Fruit fly (Drosophila melanogaster) whole organism, embryonic: ENCODE data around the gene CG43707.
A peak's percentile ranks its signal among the peaks of the same experiment; 100 is the strongest.

Experiments used
- Ada2b ChIP-seq: fragments of 200-800 bp; sonication (Bioruptor generic); IDR thresholded peaks from 2 replicates; pipeline ENCODE4 v1.3.6; 2022; ENCODE audit warnings: missing biosample characterization, missing genetic modification characterization
- B-H2 ChIP-seq: fragments of 200-800 bp; sonication (Bioruptor generic); optimal IDR thresholded peaks from 2 replicates; lab custom pipeline; 2018; ENCODE audit warnings: missing biosample characterization, mild to moderate bottlenecking, missing genetic modification characterization
- Bgb ChIP-seq: fragments of 200-800 bp; sonication (Bioruptor generic); IDR thresholded peaks from 2 replicates; pipeline ENCODE4 v1.3.6; 2022; ENCODE audit warnings: missing biosample characterization, missing genetic modification characterization; ENCODE audit not compliant: partially characterized antibody
- CG10147 ChIP-seq: fragments of 200-800 bp; sonication (Bioruptor generic); optimal IDR thresholded peaks from 2 replicates; lab custom pipeline; 2019; ENCODE audit warnings: missing biosample characterization, mild to moderate bottlenecking, missing genetic modification characterization, moderate library complexity
- CG12071 ChIP-seq: fragments of 200-800 bp; sonication (Bioruptor generic); optimal IDR thresholded peaks from 3 replicates; lab custom pipeline; 2018; ENCODE audit warnings: missing biosample characterization, mild to moderate bottlenecking, missing genetic modification characterization
- CG15269 ChIP-seq: fragments of 200-800 bp; sonication (Bioruptor generic); optimal IDR thresholded peaks from 2 replicates; lab custom pipeline; 2018; ENCODE audit warnings: missing biosample characterization, mild to moderate bottlenecking, missing genetic modification characterization, moderate library complexity
- CG30020 ChIP-seq: fragments of 200-800 bp; optimal IDR thresholded peaks from 2 replicates; lab custom pipeline; 2019; ENCODE audit warnings: missing biosample characterization, mild to moderate bottlenecking, missing genetic modification characterization, moderate library complexity
- CG3065 ChIP-seq: fragments of 200-800 bp; sonication (Bioruptor generic); optimal IDR thresholded peaks from 2 replicates; lab custom pipeline; 2016; ENCODE audit warnings: missing biosample characterization, missing genetic modification characterization
- CG3163 ChIP-seq: fragments of 200-800 bp; sonication (Bioruptor generic); optimal IDR thresholded peaks from 3 replicates; lab custom pipeline; 2016; ENCODE audit warnings: missing biosample characterization, missing genetic modification characterization
- CG3281 ChIP-seq: fragments of 200-800 bp; sonication (Bioruptor generic); optimal IDR thresholded peaks from 3 replicates; lab custom pipeline; 2017; ENCODE audit warnings: missing biosample characterization, mild to moderate bottlenecking, missing genetic modification characterization
- CG3726 ChIP-seq: fragments of 200-800 bp; sonication (Bioruptor generic); IDR thresholded peaks from 3 replicates; pipeline ENCODE4, ENCODE4 v1.3.6; 2022; ENCODE audit warnings: missing biosample characterization, missing genetic modification characterization
- CG3847 ChIP-seq: fragments of 200-800 bp; sonication (Bioruptor generic); IDR thresholded peaks from 2 replicates; pipeline ENCODE4 v1.3.6; 2022; ENCODE audit warnings: missing biosample characterization, missing genetic modification characterization
- CG4328 ChIP-seq: fragments of 200-800 bp; sonication (Bioruptor generic); optimal IDR thresholded peaks from 3 replicates; lab custom pipeline; 2017; ENCODE audit warnings: missing biosample characterization, missing genetic modification reagents, missing genetic modification characterization
- CG6683 ChIP-seq: fragments of 200-800 bp; sonication (Bioruptor generic); optimal IDR thresholded peaks from 2 replicates; lab custom pipeline; 2017; ENCODE audit warnings: missing biosample characterization, mild to moderate bottlenecking, missing genetic modification characterization, missing genetic modification reagents
- CG9797 ChIP-seq: fragments of 200-800 bp; sonication (Bioruptor generic); optimal IDR thresholded peaks from 3 replicates; lab custom pipeline; 2018; ENCODE audit warnings: missing biosample characterization, mild to moderate bottlenecking, missing genetic modification characterization
- Dip3 ChIP-seq: fragments of 200-800 bp; sonication (Bioruptor generic); optimal IDR thresholded peaks from 3 replicates; lab custom pipeline; 2016; ENCODE audit warnings: missing biosample characterization, missing genetic modification characterization
- HLH54F ChIP-seq: fragments of 200-800 bp; sonication (Bioruptor generic); optimal IDR thresholded peaks from 3 replicates; lab custom pipeline; 2016; ENCODE audit warnings: missing biosample characterization, missing genetic modification characterization
- Hand ChIP-seq: fragments of 200-800 bp; sonication (Bioruptor generic); optimal IDR thresholded peaks from 2 replicates; lab custom pipeline; 2017; ENCODE audit warnings: mild to moderate bottlenecking, missing biosample characterization, missing genetic modification reagents, missing genetic modification characterization
- HmgZ ChIP-seq: fragments of 200-800 bp; sonication (Bioruptor generic); optimal IDR thresholded peaks from 2 replicates; lab custom pipeline; 2018; ENCODE audit warnings: missing biosample characterization, mild to moderate bottlenecking, missing genetic modification characterization
- Lhr ChIP-seq: fragments of 200-800 bp; sonication (Bioruptor generic); optimal IDR thresholded peaks from 3 replicates; lab custom pipeline; 2017; ENCODE audit warnings: mild to moderate bottlenecking, missing biosample characterization, missing genetic modification reagents, missing genetic modification characterization
- MTF-1 ChIP-seq: fragments of 200-800 bp; sonication (Bioruptor generic); optimal IDR thresholded peaks from 2 replicates; lab custom pipeline; 2018; ENCODE audit warnings: missing biosample characterization, mild to moderate bottlenecking, missing genetic modification characterization, borderline replicate concordance
- Mes4 ChIP-seq: fragments of 200-800 bp; sonication (Bioruptor generic); optimal IDR thresholded peaks from 2 replicates; lab custom pipeline; 2016; ENCODE audit warnings: missing biosample characterization, missing genetic modification characterization
- NfI ChIP-seq: fragments of 200-800 bp; sonication (Bioruptor generic); optimal IDR thresholded peaks from 3 replicates; lab custom pipeline; 2018; ENCODE audit warnings: missing biosample characterization, mild to moderate bottlenecking, missing genetic modification characterization, moderate library complexity
- Pdp1 ChIP-seq, 2 experiments: fragments of 200-800 bp; sonication (Bioruptor generic); optimal IDR thresholded peaks; 3 replicates each; lab custom pipeline; 2016; ENCODE audit warnings: missing biosample characterization in 2 of 2, missing genetic modification characterization in 2 of 2, mild to moderate bottlenecking in 1 of 2, moderate library complexity in 1 of 2
- TFAM ChIP-seq: fragments of 200-800 bp; sonication (Bioruptor generic); optimal IDR thresholded peaks from 2 replicates; lab custom pipeline; 2017; ENCODE audit warnings: missing biosample characterization, missing genetic modification characterization, inconsistent platforms
- bbx ChIP-seq: fragments of 200-800 bp; sonication (Bioruptor generic); IDR thresholded peaks from 2 replicates; pipeline ENCODE4 v1.3.6; 2022; ENCODE audit warnings: missing biosample characterization, missing genetic modification characterization; ENCODE audit not compliant: partially characterized antibody
- cato ChIP-seq: fragments of 200-800 bp; sonication (Bioruptor generic); optimal IDR thresholded peaks from 2 replicates; lab custom pipeline; 2016; ENCODE audit warnings: missing biosample characterization, missing genetic modification characterization, borderline replicate concordance
- corto ChIP-seq: fragments of 200-800 bp; sonication (Bioruptor generic); optimal IDR thresholded peaks from 2 replicates; lab custom pipeline; 2016; ENCODE audit warnings: missing biosample characterization, mild to moderate bottlenecking, missing genetic modification characterization, moderate library complexity
- esg ChIP-seq: fragments of 200-800 bp; sonication (Bioruptor generic); conservative IDR thresholded peaks from 2 replicates; pipeline ENCODE4 v1.3.6; 2022; ENCODE audit warnings: missing biosample characterization, missing genetic modification characterization
- eyg ChIP-seq: fragments of 200-800 bp; sonication (Bioruptor generic); optimal IDR thresholded peaks from 3 replicates; lab custom pipeline; 2016; ENCODE audit warnings: missing biosample characterization, missing genetic modification characterization
- gem ChIP-seq: fragments of 200-800 bp; sonication (Bioruptor generic); optimal IDR thresholded peaks from 2 replicates; lab custom pipeline; 2019; ENCODE audit warnings: missing biosample characterization, mild to moderate bottlenecking, missing genetic modification characterization, moderate library complexity
- grau ChIP-seq: fragments of 200-800 bp; optimal IDR thresholded peaks from 3 replicates; lab custom pipeline; 2019; ENCODE audit warnings: missing biosample characterization, mild to moderate bottlenecking, missing genetic modification characterization, moderate library complexity
- gsb ChIP-seq: fragments of 200-800 bp; sonication (Bioruptor generic); IDR thresholded peaks from 2 replicates; pipeline ENCODE4 v1.3.6; 2022; ENCODE audit warnings: missing biosample characterization, missing genetic modification characterization
- ken ChIP-seq: fragments of 200-800 bp; sonication (Bioruptor generic); IDR thresholded peaks from 3 replicates; pipeline ENCODE4 v1.3.6; 2022; ENCODE audit warnings: missing biosample characterization, missing genetic modification characterization
- luna ChIP-seq: fragments of 200-800 bp; sonication (Bioruptor generic); optimal IDR thresholded peaks from 2 replicates; lab custom pipeline; 2016; ENCODE audit warnings: missing biosample characterization, missing genetic modification characterization
- nmo ChIP-seq: fragments of 200-800 bp; sonication (Bioruptor generic); optimal IDR thresholded peaks from 2 replicates; lab custom pipeline; 2018; ENCODE audit warnings: missing biosample characterization, mild to moderate bottlenecking, missing genetic modification characterization, moderate library complexity
- pan ChIP-seq, 4 experiments: fragments of >200 bp in 3 of 4; fragments of 200-800 bp in 1 of 4; sonication (Bioruptor generic) in 1 of 4; optimal IDR thresholded peaks in 3 of 4; IDR thresholded peaks in 1 of 4; 2 replicates each; pipeline versions ENCODE4 v1.3.6 to Lab custom; 2017 to 2022; ENCODE audit warnings: missing biosample characterization in 2 of 4, missing genetic modification characterization in 2 of 4, mixed read lengths in 1 of 4
- prd ChIP-seq, 3 experiments: fragments of >200 bp in 2 of 3; fragments of 200-800 bp in 1 of 3; sonication (Bioruptor generic) in 1 of 3; optimal IDR thresholded peaks in 2 of 3; IDR thresholded peaks in 1 of 3; 2 replicates in 2 of 3; 3 replicates in 1 of 3; pipeline versions ENCODE4 v1.3.6 to Lab custom; 2017 to 2022; ENCODE audit warnings: missing biosample characterization in 1 of 3, missing genetic modification characterization in 1 of 3
- pros ChIP-seq: fragments of 200-800 bp; sonication (Bioruptor generic); optimal IDR thresholded peaks from 3 replicates; lab custom pipeline; 2019; ENCODE audit warnings: missing biosample characterization, mild to moderate bottlenecking, missing genetic modification characterization, moderate library complexity
- pzg ChIP-seq: fragments of 200-800 bp; sonication (Bioruptor generic); optimal IDR thresholded peaks from 3 replicates; lab custom pipeline; 2018; ENCODE audit warnings: missing biosample characterization, mild to moderate bottlenecking, missing genetic modification characterization, moderate library complexity
- rib ChIP-seq: fragments of 200-800 bp; sonication (Bioruptor generic); IDR thresholded peaks from 2 replicates; pipeline ENCODE4 v1.3.6; 2022; ENCODE audit warnings: missing biosample characterization, missing genetic modification characterization
- ro ChIP-seq: fragments of 200-800 bp; sonication (Bioruptor generic); IDR thresholded peaks from 2 replicates; pipeline ENCODE4 v1.3.6; 2022; ENCODE audit warnings: missing biosample characterization, missing genetic modification characterization
- run ChIP-seq: fragments of 200-800 bp; sonication (Bioruptor generic); optimal IDR thresholded peaks from 3 replicates; lab custom pipeline; 2018; ENCODE audit warnings: missing biosample characterization, mild to moderate bottlenecking, missing genetic modification characterization
- schlank ChIP-seq: fragments of 200-800 bp; sonication (Bioruptor generic); optimal IDR thresholded peaks from 2 replicates; lab custom pipeline; 2018; ENCODE audit warnings: missing biosample characterization, mild to moderate bottlenecking, missing genetic modification characterization
- tll ChIP-seq, 2 experiments: fragments of 200-800 bp in 1 of 2; fragments of >200 bp in 1 of 2; sonication (Bioruptor generic) in 1 of 2; optimal IDR thresholded peaks; 2 replicates each; lab custom pipeline; 2017 to 2019; ENCODE audit warnings: missing biosample characterization in 2 of 2, missing genetic modification characterization in 2 of 2, mild to moderate bottlenecking in 1 of 2, moderate library complexity in 1 of 2
- tna ChIP-seq: fragments of 200-800 bp; sonication (Bioruptor generic); IDR thresholded peaks from 2 replicates; pipeline ENCODE4 v1.3.6; 2022; ENCODE audit warnings: missing biosample characterization, missing genetic modification characterization; ENCODE audit not compliant: partially characterized antibody
- wor ChIP-seq: fragments of 200-800 bp; sonication (Bioruptor generic); IDR thresholded peaks from 2 replicates; pipeline ENCODE4 v1.3.6; 2022; ENCODE audit warnings: missing biosample characterization, missing genetic modification characterization

The CG43707 gene

DNA sequence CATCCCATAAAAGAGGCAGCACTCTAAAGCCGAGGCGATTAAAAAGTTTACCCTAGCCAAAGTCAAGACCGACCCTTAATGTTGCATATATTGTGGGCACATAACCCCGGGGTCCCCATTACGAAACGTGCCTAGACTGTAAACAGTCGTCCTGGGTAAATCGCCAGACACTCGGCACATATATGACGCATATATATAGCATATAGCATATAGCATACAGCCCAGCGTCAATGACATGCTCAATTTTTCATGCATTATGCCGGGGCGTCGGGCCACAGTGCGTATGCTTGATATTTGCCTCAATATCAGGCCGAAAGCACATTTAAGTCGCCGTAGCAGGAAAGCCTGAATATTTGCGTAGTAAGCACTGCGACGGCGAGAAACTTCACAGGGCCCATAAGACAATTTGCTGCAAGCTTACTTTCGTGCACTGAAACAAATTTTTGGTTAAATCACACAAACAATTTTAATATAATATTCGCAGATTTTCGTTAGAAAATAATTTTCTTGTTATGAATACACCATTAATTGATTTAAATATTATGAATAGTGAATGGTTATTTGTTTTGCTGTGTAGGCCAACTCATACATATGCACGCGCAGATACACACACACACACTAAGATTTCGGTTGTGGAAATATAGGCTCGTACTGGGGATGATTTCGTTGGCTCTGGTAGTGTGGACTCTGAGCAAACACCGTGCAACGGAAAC is 2.1 kb upstream of the CG43707 start (continued):
- peak; percentile 34 for TF ChIP-seq NfI
- no peak for TF ChIP-seq Bgb (GFP tag; lab: Robert Waterston, UW)
- no peak for TF ChIP-seq luna (GFP tag; lab: Kevin White, UChicago)
- TF ChIP-seq corto (GFP tag; lab: Kevin White, UChicago) = no peak
- peak; percentile 54 for TF ChIP-seq CG15269 (tag; lab: Kevin White, UChicago)
- TF ChIP-seq CG9797 = no peak
- TF ChIP-seq CG6683 (GFP tag; lab: Kevin White, UChicago) = no peak
- TF ChIP-seq gem (tag; lab: Kevin White, UChicago) = no peak
- peak; percentile 43; the same call in 1 of the 2 replicates for TF ChIP-seq Ada2b (GFP tag; lab: Robert Waterston, UW)
- TF ChIP-seq prd (optimal IDR thresholded peaks at IDR 0.05; lab: Kevin White, UChicago) = no peak
- 0 out of 3 replicates have a peak, but pooled peaks have one; percentile 32 for TF ChIP-seq prd (GFP tag; IDR thresholded peaks at IDR 0.05; lab: Robert Waterston, UW)
- no peak for TF ChIP-seq ken
- TF ChIP-seq B-H2 (GFP tag; lab: Kevin White, UChicago) = no peak
- no peak for TF ChIP-seq ro
- no peak for TF ChIP-seq Mes4 (GFP tag; lab: Kevin White, UChicago)
- no peak for TF ChIP-seq CG12071
- TF ChIP-seq MTF-1 (GFP tag; lab: Kevin White, UChicago) = no peak
- TF ChIP-seq Lhr (GFP tag; lab: Kevin White, UChicago) = no peak
- no peak for TF ChIP-seq cato (GFP tag; lab: Kevin White, UChicago)
- TF ChIP-seq rib (GFP tag; lab: Robert Waterston, UW) = no peak
- no peak for TF ChIP-seq TFAM (GFP tag; lab: Kevin White, UChicago)
- TF ChIP-seq CG3065 = no peak
- no peak for TF ChIP-seq CG3726 (GFP tag; lab: Robert Waterston, UW)
- no peak for TF ChIP-seq CG30020 (tag; lab: Kevin White, UChicago)
- TF ChIP-seq Pdp1 (GFP tag; optimal IDR thresholded peaks at IDR 0.05; lab: Kevin White, UChicago) = no peak
- no peak for TF ChIP-seq pros (GFP tag; lab: Kevin White, UChicago)
- TF ChIP-seq Hand (GFP tag; lab: Kevin White, UChicago) = peak; percentile 63
- no peak for TF ChIP-seq eyg (GFP tag; lab: Kevin White, UChicago)
- peak; percentile 2 for TF ChIP-seq HLH54F (GFP tag; lab: Kevin White, UChicago)
- TF ChIP-seq pan (optimal IDR thresholded peaks at IDR 0.05; lab: Kevin White, UChicago) = no peak
- peak in 1 of 2 experiments; percentile 27 for TF ChIP-seq pan (GFP tag; optimal IDR thresholded peaks at IDR 0.05 in 1 of 2, IDR thresholded peaks at IDR 0.05 in 1 of 2)
- peak; percentile 62 for TF ChIP-seq CG3281 (GFP tag; lab: Kevin White, UChicago)
- TF ChIP-seq esg = no peak
- TF ChIP-seq schlank = no peak
- no peak for TF ChIP-seq nmo (GFP tag; lab: Kevin White, UChicago)
- peak; percentile 28; the same call in 1 of the 2 replicates for TF ChIP-seq CG3847 (GFP tag; lab: Robert Waterston, UW)
- TF ChIP-seq grau = no peak
- TF ChIP-seq tna (GFP tag; lab: Robert Waterston, UW) = no peak
- no peak for TF ChIP-seq CG4328 (GFP tag; lab: Kevin White, UChicago)
- peak; percentile 10 for TF ChIP-seq HmgZ (tag; lab: Kevin White, UChicago)
- no peak for TF ChIP-seq pzg (GFP tag; lab: Kevin White, UChicago)
- TF ChIP-seq gsb (GFP tag; lab: Robert Waterston, UW) = no peak
- TF ChIP-seq CG3163 (GFP tag; lab: Kevin White, UChicago) = no peak
- TF ChIP-seq wor (GFP tag; lab: Robert Waterston, UW) = no peak
- TF ChIP-seq CG10147 (GFP tag; lab: Kevin White, UChicago) = no peak
- no peak for TF ChIP-seq bbx
- no peak for TF ChIP-seq run
- TF ChIP-seq Dip3 (GFP tag; lab: Kevin White, UChicago) = no peak
- TF ChIP-seq tll (GFP tag; optimal IDR thresholded peaks at IDR 0.05; lab: Kevin White, UChicago) = no peak
